Fruit fly (Drosophila melanogaster) whole organism, embryonic: ENCODE measurements around the gene form3.

ENCODE experiments used
- Adf1 ChIP-seq: fragments of 200-800 bp; sonication (Bioruptor generic); IDR thresholded peaks from 2 replicates; pipeline ENCODE4 v1.3.6; 2022; ENCODE audit warnings: missing biosample characterization, missing genetic modification characterization
- B-H1 ChIP-seq: fragments of 200-800 bp; sonication (Bioruptor generic); IDR thresholded peaks from 3 replicates; pipeline ENCODE4 v1.3.6; 2022; ENCODE audit warnings: missing biosample characterization, missing genetic modification characterization
- CG12299 ChIP-seq: fragments of 200-800 bp; sonication (Bioruptor generic); optimal IDR thresholded peaks from 2 replicates; lab custom pipeline; 2018; ENCODE audit warnings: missing biosample characterization, mild to moderate bottlenecking, missing genetic modification characterization
- CG14014 ChIP-seq: fragments of 200-800 bp; sonication (Bioruptor generic); IDR thresholded peaks from 2 replicates; pipeline ENCODE4 v1.3.6; 2022; ENCODE audit warnings: missing biosample characterization, missing genetic modification characterization
- CG1529 ChIP-seq: fragments of 200-800 bp; sonication (Bioruptor generic); optimal IDR thresholded peaks from 3 replicates; lab custom pipeline; 2018; ENCODE audit warnings: missing biosample characterization, missing genetic modification characterization
- CG17385 ChIP-seq: fragments of 200-800 bp; sonication (Bioruptor generic); optimal IDR thresholded peaks from 3 replicates; lab custom pipeline; 2018; ENCODE audit warnings: missing biosample characterization, mild to moderate bottlenecking, missing genetic modification characterization
- CG1832 ChIP-seq: fragments of 200-800 bp; sonication (Bioruptor generic); optimal IDR thresholded peaks from 2 replicates; lab custom pipeline; 2017; ENCODE audit warnings: missing biosample characterization, mild to moderate bottlenecking, missing genetic modification characterization, inconsistent platforms
- CG2712 ChIP-seq: fragments of 200-800 bp; optimal IDR thresholded peaks from 3 replicates; lab custom pipeline; 2019; ENCODE audit warnings: missing biosample characterization, mild to moderate bottlenecking, missing genetic modification characterization, moderate library complexity
- CG34422 ChIP-seq: fragments of 200-800 bp; sonication (Bioruptor generic); IDR thresholded peaks from 3 replicates; pipeline ENCODE4 v1.3.6; 2022; ENCODE audit warnings: missing biosample characterization, missing genetic modification characterization
- CG3838 ChIP-seq: fragments of 200-800 bp; sonication (Bioruptor generic); optimal IDR thresholded peaks from 3 replicates; lab custom pipeline; 2016; ENCODE audit warnings: missing biosample characterization, missing genetic modification characterization
- CG4328 ChIP-seq: fragments of 200-800 bp; sonication (Bioruptor generic); optimal IDR thresholded peaks from 3 replicates; lab custom pipeline; 2017; ENCODE audit warnings: missing biosample characterization, missing genetic modification reagents, missing genetic modification characterization
- CG6683 ChIP-seq: fragments of 200-800 bp; sonication (Bioruptor generic); optimal IDR thresholded peaks from 2 replicates; lab custom pipeline; 2017; ENCODE audit warnings: missing biosample characterization, mild to moderate bottlenecking, missing genetic modification characterization, missing genetic modification reagents
- CG6791 ChIP-seq: fragments of 200-800 bp; sonication (Bioruptor generic); IDR thresholded peaks from 3 replicates; pipeline ENCODE4 v1.3.6; 2022; ENCODE audit warnings: missing biosample characterization, missing genetic modification characterization; ENCODE audit not compliant: partially characterized antibody
- CG7786 ChIP-seq: fragments of 200-800 bp; sonication (Bioruptor generic); optimal IDR thresholded peaks from 2 replicates; lab custom pipeline; 2016; ENCODE audit warnings: missing biosample characterization, missing genetic modification characterization
- CG7963 ChIP-seq: fragments of 200-800 bp; sonication (Bioruptor generic); IDR thresholded peaks from 3 replicates; pipeline ENCODE4 v1.3.6; 2022; ENCODE audit warnings: missing biosample characterization, missing genetic modification characterization; ENCODE audit not compliant: partially characterized antibody
- CG8478 ChIP-seq: fragments of >200 bp; optimal IDR thresholded peaks from 2 replicates; lab custom pipeline; 2018
- CG9215 ChIP-seq: fragments of 200-800 bp; sonication (Bioruptor generic); IDR thresholded peaks from 2 replicates; pipeline ENCODE4 v1.3.6; 2022; ENCODE audit warnings: missing biosample characterization, missing genetic modification characterization
- CoRest ChIP-seq: fragments of 200-800 bp; sonication (Bioruptor generic); optimal IDR thresholded peaks from 3 replicates; lab custom pipeline; 2018; ENCODE audit warnings: missing biosample characterization, mild to moderate bottlenecking, missing genetic modification characterization, moderate library complexity
- D ChIP-seq, 2 experiments: fragments of 200-800 bp in 1 of 2; fragments of >200 bp in 1 of 2; sonication (Bioruptor generic) in 1 of 2; optimal IDR thresholded peaks; 2 replicates in 1 of 2; 3 replicates in 1 of 2; lab custom pipeline; 2017; ENCODE audit warnings: mild to moderate bottlenecking in 1 of 2, missing biosample characterization in 1 of 2, missing genetic modification characterization in 1 of 2, missing genetic modification reagents in 1 of 2
- Dref ChIP-seq: fragments of 200-800 bp; sonication (Bioruptor generic); IDR thresholded peaks from 2 replicates; pipeline ENCODE4 v1.3.6; 2022; ENCODE audit warnings: missing biosample characterization, missing genetic modification characterization
- Eip74EF ChIP-seq, 2 experiments: fragments of 200-800 bp in 1 of 2; fragments of >200 bp in 1 of 2; sonication (Bioruptor generic) in 1 of 2; optimal IDR thresholded peaks; 2 replicates each; lab custom pipeline; 2017 to 2019; ENCODE audit warnings: missing biosample characterization in 2 of 2, missing genetic modification characterization in 2 of 2, mild to moderate bottlenecking in 1 of 2, moderate library complexity in 1 of 2
- Hmx ChIP-seq: fragments of 200-800 bp; sonication (Bioruptor generic); optimal IDR thresholded peaks from 2 replicates; lab custom pipeline; 2016; ENCODE audit warnings: missing biosample characterization, missing genetic modification characterization
- Hr39 ChIP-seq: fragments of >200 bp; optimal IDR thresholded peaks from 2 replicates; lab custom pipeline; 2017
- Lhr ChIP-seq: fragments of 200-800 bp; sonication (Bioruptor generic); optimal IDR thresholded peaks from 3 replicates; lab custom pipeline; 2017; ENCODE audit warnings: mild to moderate bottlenecking, missing biosample characterization, missing genetic modification reagents, missing genetic modification characterization
- Lim3 ChIP-seq: fragments of 200-800 bp; sonication (Bioruptor generic); IDR thresholded peaks from 2 replicates; pipeline ENCODE4 v1.3.6; 2022; ENCODE audit warnings: missing biosample characterization, missing genetic modification characterization
- Mes4 ChIP-seq: fragments of 200-800 bp; sonication (Bioruptor generic); optimal IDR thresholded peaks from 2 replicates; lab custom pipeline; 2016; ENCODE audit warnings: missing biosample characterization, missing genetic modification characterization
- PHDP ChIP-seq: fragments of 200-800 bp; sonication (Bioruptor generic); optimal IDR thresholded peaks from 3 replicates; lab custom pipeline; 2018; ENCODE audit warnings: missing biosample characterization, mild to moderate bottlenecking, missing genetic modification characterization, moderate library complexity
- ara ChIP-seq: fragments of 200-800 bp; sonication (Bioruptor generic); IDR thresholded peaks from 2 replicates; pipeline ENCODE4 v1.3.6; 2022; ENCODE audit warnings: missing biosample characterization, missing genetic modification characterization
- ash1 ChIP-seq: fragments of 200-800 bp; sonication (Bioruptor generic); optimal IDR thresholded peaks from 2 replicates; lab custom pipeline; 2018; ENCODE audit warnings: missing biosample characterization, mild to moderate bottlenecking, missing genetic modification characterization
- bbx ChIP-seq: fragments of 200-800 bp; sonication (Bioruptor generic); IDR thresholded peaks from 2 replicates; pipeline ENCODE4 v1.3.6; 2022; ENCODE audit warnings: missing biosample characterization, missing genetic modification characterization; ENCODE audit not compliant: partially characterized antibody
- cas ChIP-seq: fragments of 200-800 bp; sonication (Bioruptor generic); IDR thresholded peaks from 2 replicates; pipeline ENCODE4 v1.3.6; 2022; ENCODE audit warnings: missing biosample characterization, missing genetic modification characterization
- ci ChIP-seq: fragments of 200-800 bp; sonication (Bioruptor generic); IDR thresholded peaks from 3 replicates; pipeline ENCODE4 v1.3.6; 2022; ENCODE audit warnings: missing biosample characterization, missing genetic modification characterization
- crp ChIP-seq, 2 experiments: fragments of 200-800 bp; sonication (Bioruptor generic); optimal IDR thresholded peaks; 2 replicates in 1 of 2; 3 replicates in 1 of 2; lab custom pipeline; 2017; ENCODE audit warnings: missing biosample characterization in 2 of 2, missing genetic modification characterization in 2 of 2, mild to moderate bottlenecking in 1 of 2, moderate library complexity in 1 of 2
- esg ChIP-seq: fragments of 200-800 bp; sonication (Bioruptor generic); conservative IDR thresholded peaks from 2 replicates; pipeline ENCODE4 v1.3.6; 2022; ENCODE audit warnings: missing biosample characterization, missing genetic modification characterization
- eve ChIP-seq, 2 experiments: fragments of >200 bp; optimal IDR thresholded peaks; 2 replicates each; lab custom pipeline; 2017; ENCODE audit warnings: missing biosample characterization in 2 of 2, missing genetic modification characterization in 2 of 2
- fd96Cb ChIP-seq: fragments of 200-800 bp; sonication (Bioruptor generic); optimal IDR thresholded peaks from 2 replicates; lab custom pipeline; 2018; ENCODE audit warnings: missing biosample characterization, mild to moderate bottlenecking, missing genetic modification characterization, moderate library complexity
- hkb ChIP-seq, 2 experiments: fragments of 200-800 bp in 1 of 2; fragments of >200 bp in 1 of 2; sonication (Bioruptor generic) in 1 of 2; IDR thresholded peaks in 1 of 2; optimal IDR thresholded peaks in 1 of 2; 2 replicates each; pipeline versions ENCODE4 v1.3.6 to Lab custom; 2017 to 2022; ENCODE audit warnings: missing biosample characterization in 1 of 2, missing genetic modification characterization in 1 of 2
- kni ChIP-seq: fragments of 200-800 bp; sonication (Bioruptor generic); optimal IDR thresholded peaks from 3 replicates; lab custom pipeline; 2017; ENCODE audit warnings: mild to moderate bottlenecking, missing biosample characterization, missing genetic modification reagents, missing genetic modification characterization
- luna ChIP-seq: fragments of 200-800 bp; sonication (Bioruptor generic); optimal IDR thresholded peaks from 2 replicates; lab custom pipeline; 2016; ENCODE audit warnings: missing biosample characterization, missing genetic modification characterization
- mam ChIP-seq: fragments of 200-800 bp; sonication (Bioruptor generic); optimal IDR thresholded peaks from 3 replicates; lab custom pipeline; 2016; ENCODE audit warnings: missing biosample characterization, missing genetic modification characterization
- nerfin-2 ChIP-seq: fragments of 200-800 bp; sonication (Bioruptor generic); IDR thresholded peaks from 2 replicates; pipeline ENCODE4 v1.3.6; 2022; ENCODE audit warnings: missing biosample characterization, missing genetic modification characterization; ENCODE audit not compliant: partially characterized antibody
- peb ChIP-seq: fragments of 200-800 bp; sonication (Bioruptor generic); IDR thresholded peaks from 2 replicates; pipeline ENCODE4 v1.3.6; 2022; ENCODE audit warnings: missing biosample characterization, missing genetic modification characterization
- pnt ChIP-seq: fragments of 200-800 bp; sonication (Bioruptor generic); optimal IDR thresholded peaks from 3 replicates; lab custom pipeline; 2016; ENCODE audit warnings: missing biosample characterization, missing genetic modification characterization
- ranshi ChIP-seq: fragments of 200-800 bp; sonication (Bioruptor generic); IDR thresholded peaks from 2 replicates; pipeline ENCODE4 v1.3.6; 2022; ENCODE audit warnings: missing biosample characterization, missing genetic modification characterization
- sens ChIP-seq: fragments of 200-800 bp; sonication (Bioruptor generic); peaks from one replicate; lab custom pipeline; 2016; ENCODE audit warnings: missing biosample characterization, missing genetic modification characterization
- shn ChIP-seq: fragments of 200-800 bp; sonication (Bioruptor generic); optimal IDR thresholded peaks from 3 replicates; lab custom pipeline; 2016; ENCODE audit warnings: missing biosample characterization, missing genetic modification characterization
- ttk ChIP-seq: fragments of 200-800 bp; sonication (Bioruptor generic); IDR thresholded peaks from 2 replicates; pipeline ENCODE4 v2.1.2; 2022; ENCODE audit warnings: missing biosample characterization, missing genetic modification characterization

The form3 gene

DNA sequence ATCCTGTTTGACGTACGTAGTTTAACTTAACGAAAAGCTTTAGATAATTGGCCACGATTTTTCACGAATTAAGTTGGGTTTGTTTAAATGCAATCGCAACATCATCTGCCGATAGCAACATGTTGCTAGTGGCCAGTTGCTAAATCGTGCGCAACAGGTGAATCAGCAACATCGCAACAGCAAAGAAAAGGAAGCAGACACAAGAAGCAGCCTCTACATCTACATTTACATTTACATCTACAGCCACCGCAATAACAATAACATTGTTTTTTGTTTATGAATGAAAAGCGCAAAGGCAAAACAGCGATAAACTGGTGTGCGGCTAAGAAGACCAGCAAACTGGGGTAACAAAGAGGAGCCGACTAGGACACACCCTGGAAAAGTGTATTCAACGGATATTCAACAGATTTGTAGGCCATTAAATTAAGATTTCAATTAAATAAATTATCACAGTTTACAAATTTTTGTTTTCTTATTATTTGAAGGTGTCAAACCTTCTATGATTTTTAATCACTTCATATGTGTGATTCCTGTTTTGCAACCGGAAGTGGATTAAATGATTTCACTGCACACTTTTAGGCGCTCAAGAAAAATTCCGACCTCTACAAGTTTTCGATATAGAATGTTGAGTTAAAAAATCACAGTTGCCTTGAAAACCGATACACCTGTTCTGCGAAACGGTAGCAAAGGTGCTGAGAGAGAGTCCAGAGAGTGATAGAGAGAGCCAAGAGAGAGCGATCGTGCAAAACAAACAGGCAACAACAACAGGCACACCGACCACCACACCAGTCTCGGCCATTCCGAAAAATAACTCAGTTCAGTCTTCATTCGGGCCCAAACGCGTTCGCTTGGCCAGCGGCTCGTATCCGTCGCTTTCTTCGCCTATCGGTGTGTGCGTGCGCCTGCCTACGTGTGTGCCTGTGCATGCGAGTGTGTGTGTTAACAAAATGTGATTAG, 39.4 kb downstream of the form3 start, which contains the start of gene melt (continued):
- TF ChIP-seq nerfin-2 (GFP tag; lab: Robert Waterston, UW) (no peak), ranshi (GFP tag; lab: Robert Waterston, UW) (peak; percentile 50; the same call in 1 of the 2 replicates), Dref (GFP tag; lab: Robert Waterston, UW) (0 out of 2 replicates have a peak, but pooled peaks have one; percentile 31), Lim3 (GFP tag; lab: Robert Waterston, UW) (0 out of 2 replicates have a peak, but pooled peaks have one; percentile 29), cas (GFP tag; lab: Robert Waterston, UW) (no peak), pnt (GFP tag; lab: Kevin White, UChicago) (peak; percentile 77), ash1 (GFP tag; lab: Kevin White, UChicago) (no peak), CG7963 (no peak), ttk (GFP tag; lab: Robert Waterston, UW) (peak; percentile 76; the same call in 1 of the 2 replicates), CG17385 (peak; percentile 81), CG4328 (GFP tag; lab: Kevin White, UChicago) (peak; percentile 68), CG3838 (GFP tag; lab: Kevin White, UChicago) (peak; percentile 68), CG6683 (peak; percentile 67), CoRest (tag; lab: Kevin White, UChicago) (peak; percentile 94), CG1529 (GFP tag; lab: Kevin White, UChicago) (peak; percentile 88), Eip74EF (GFP tag; optimal IDR thresholded peaks at IDR 0.05; lab: Kevin White, UChicago) (peak in 1 of 2 experiments; percentile 87), shn (GFP tag; lab: Kevin White, UChicago) (peak; percentile 87), eve (GFP tag; optimal IDR thresholded peaks at IDR 0.05; lab: Kevin White, UChicago) (no peak), Hmx (GFP tag; lab: Kevin White, UChicago) (peak; percentile 81), CG14014 (GFP tag; lab: Robert Waterston, UW) (peak; percentile 50), bbx (GFP tag; lab: Robert Waterston, UW) (peak; percentile 49; the same call in 1 of the 2 replicates), ara (GFP tag; lab: Robert Waterston, UW) (peak; percentile 76), CG8478 (lab: Kevin White, UChicago) (no peak), B-H1 (GFP tag; lab: Robert Waterston, UW) (no peak; the same call in none of the 3 replicates), CG12299 (tag; lab: Kevin White, UChicago) (peak; percentile 58), crp (GFP tag; optimal IDR thresholded peaks at IDR 0.05; lab: Kevin White, UChicago) (peak in 1 of 2 experiments; percentile 46), CG7786 (GFP tag; lab: Kevin White, UChicago) (peak; percentile 90), PHDP (tag; lab: Kevin White, UChicago) (peak; percentile 82), CG1832 (GFP tag; lab: Kevin White, UChicago) (no peak), kni (GFP tag; lab: Kevin White, UChicago) (peak; percentile 72), luna (GFP tag; lab: Kevin White, UChicago) (peak; percentile 31), mam (peak; percentile 91), CG34422 (GFP tag; lab: Robert Waterston, UW) (peak; percentile 67), Mes4 (GFP tag; lab: Kevin White, UChicago) (peak; percentile 84), CG2712 (tag; lab: Kevin White, UChicago) (peak; percentile 93), Lhr (GFP tag; lab: Kevin White, UChicago) (peak; percentile 72), ci (GFP tag; lab: Robert Waterston, UW) (peak; percentile 51), peb (GFP tag; lab: Robert Waterston, UW) (peak; percentile 70), esg (peak; percentile 78), Adf1 (GFP tag; lab: Robert Waterston, UW) (peak; percentile 52; the same call in 1 of the 2 replicates), Hr39 (lab: Kevin White, UChicago) (no peak), CG9215 (peak; percentile 86), sens (GFP tag; lab: Kevin White, UChicago) (peak; percentile 99), CG6791 (GFP tag; lab: Robert Waterston, UW) (no peak; the same call in 2 of the 3 replicates), hkb (optimal IDR thresholded peaks at IDR 0.05; lab: Kevin White, UChicago) (no peak), hkb (GFP tag; IDR thresholded peaks at IDR 0.05; lab: Robert Waterston, UW) (peak; percentile 73), D (optimal IDR thresholded peaks at IDR 0.05; lab: Kevin White, UChicago) (no peak), D (GFP tag; optimal IDR thresholded peaks at IDR 0.05; lab: Kevin White, UChicago) (peak; percentile 88), fd96Cb (tag; lab: Kevin White, UChicago) (peak; percentile 87)
